Worm (Caenorhabditis elegans) whole organism, L4 larva: ENCODE results near the gene F08D12.12.

Source experiments
- F44E2.7 ChIP-seq: fragments of 200-800 bp; sonication (Bioruptor generic); IDR thresholded peaks from 2 replicates; pipeline ENCODE4 v2.1.2; 2022; ENCODE audit warnings: missing genetic modification characterization, missing compliant biosample characterization
- aha-1 ChIP-seq: fragments of 150-350 bp; peaks from one replicate; lab custom pipeline; 2014; ENCODE audit warnings: missing biosample characterization, missing genetic modification characterization
- ama-1 ChIP-seq: fragments of 150-350 bp; optimal IDR thresholded peaks from 2 replicates; lab custom pipeline; 2014; ENCODE audit warnings: inconsistent platforms, mixed read lengths
- arid-1 ChIP-seq: fragments of 200-800 bp; sonication (Bioruptor generic); conservative IDR thresholded peaks from 2 replicates; pipeline ENCODE4 v1.3.6; 2022; ENCODE audit warnings: missing genetic modification reagents, missing genetic modification characterization, missing compliant biosample characterization
- daf-16 ChIP-seq, 3 experiments: sonication (generic microtip); optimal IDR thresholded peaks; 2 replicates each; lab custom pipeline; 2016 to 2017; ENCODE audit warnings: missing genetic modification characterization in 3 of 3, missing genetic modification reagents in 3 of 3, mild to moderate bottlenecking in 2 of 3, missing compliant biosample characterization in 2 of 3, missing biosample characterization in 1 of 3, moderate library complexity in 1 of 3
- dmd-6 ChIP-seq: fragments of 200-800 bp; sonication (Bioruptor generic); IDR thresholded peaks from 2 replicates; pipeline ENCODE4 v1.3.6; 2022; ENCODE audit warnings: missing genetic modification reagents, missing genetic modification characterization, missing compliant biosample characterization
- dmd-8 ChIP-seq: fragments of 200-800 bp; sonication (Bioruptor generic); IDR thresholded peaks from 2 replicates; pipeline ENCODE4 v1.3.6; 2022; ENCODE audit warnings: missing genetic modification characterization, missing compliant biosample characterization
- dmd-9 ChIP-seq: fragments of 200-800 bp; sonication (Bioruptor generic); IDR thresholded peaks from 2 replicates; pipeline ENCODE4 v1.3.6; 2022; ENCODE audit warnings: missing genetic modification reagents, missing genetic modification characterization, missing compliant biosample characterization
- duxl-1 ChIP-seq: sonication (generic microtip); optimal IDR thresholded peaks from 2 replicates; lab custom pipeline; 2016; ENCODE audit warnings: mild to moderate bottlenecking, missing genetic modification characterization, moderate library complexity, missing compliant biosample characterization; ENCODE audit not compliant: poor library complexity
- dve-1 ChIP-seq: sonication (generic microtip); optimal IDR thresholded peaks from 2 replicates; lab custom pipeline; 2017; ENCODE audit warnings: antibody characterized with exemption, mild to moderate bottlenecking, missing genetic modification characterization, missing compliant biosample characterization; ENCODE audit not compliant: insufficient read depth
- egl-27 ChIP-seq: sonication (generic microtip); optimal IDR thresholded peaks from 3 replicates; lab custom pipeline; 2017; ENCODE audit warnings: missing biosample characterization, missing genetic modification reagents, missing genetic modification characterization
- fkh-10 ChIP-seq: fragments of 150-350 bp; optimal IDR thresholded peaks from 2 replicates; lab custom pipeline; 2014; ENCODE audit warnings: missing biosample characterization, missing genetic modification reagents, missing genetic modification characterization
- gei-8 ChIP-seq: fragments of 200-800 bp; sonication (Bioruptor generic); optimal IDR thresholded peaks from 2 replicates; lab custom pipeline; 2018; ENCODE audit warnings: mild to moderate bottlenecking, missing genetic modification characterization, missing compliant biosample characterization
- hlh-11 ChIP-seq: fragments of 200-800 bp; sonication (Bioruptor generic); optimal IDR thresholded peaks from 2 replicates; lab custom pipeline; 2018; ENCODE audit warnings: mild to moderate bottlenecking, missing genetic modification characterization, missing compliant biosample characterization
- hlh-30 ChIP-seq: sonication (generic microtip); optimal IDR thresholded peaks from 2 replicates; lab custom pipeline; 2017; ENCODE audit warnings: antibody characterized with exemption, mild to moderate bottlenecking, missing genetic modification characterization, missing compliant biosample characterization; ENCODE audit not compliant: insufficient read depth
- lim-7 ChIP-seq: fragments of 200-800 bp; sonication (Bioruptor generic); IDR thresholded peaks from 2 replicates; pipeline ENCODE4 v1.3.6; 2022; ENCODE audit warnings: missing genetic modification characterization, missing compliant biosample characterization
- lir-3 ChIP-seq: sonication (generic microtip); optimal IDR thresholded peaks from 2 replicates; lab custom pipeline; 2016; ENCODE audit warnings: mild to moderate bottlenecking, missing genetic modification characterization, missing compliant biosample characterization
- lsy-2 ChIP-seq, 2 experiments: fragments of 150-350 bp in 1 of 2; sonication (generic microtip) in 1 of 2; optimal IDR thresholded peaks; 2 replicates each; lab custom pipeline; 2014 to 2017; ENCODE audit warnings: missing biosample characterization in 2 of 2, missing genetic modification characterization in 2 of 2
- madf-5 ChIP-seq, 2 experiments: fragments of 200-800 bp; sonication (Bioruptor generic); IDR thresholded peaks; 2 replicates each; pipeline ENCODE4 v1.3.6; 2022; ENCODE audit warnings: missing compliant biosample characterization in 2 of 2, missing genetic modification characterization in 2 of 2
- mdt-29 ChIP-seq: fragments of 200-800 bp; sonication (Bioruptor generic); IDR thresholded peaks from 2 replicates; pipeline ENCODE4 v1.3.6; 2022; ENCODE audit warnings: missing genetic modification reagents, missing genetic modification characterization, missing compliant biosample characterization
- nhr-111 ChIP-seq: fragments of 200-800 bp; sonication (Bioruptor generic); optimal IDR thresholded peaks from 2 replicates; lab custom pipeline; 2018; ENCODE audit warnings: mild to moderate bottlenecking, missing genetic modification characterization, missing compliant biosample characterization
- nhr-237 ChIP-seq: sonication (generic microtip); optimal IDR thresholded peaks from 2 replicates; lab custom pipeline; 2017; ENCODE audit warnings: missing biosample characterization, missing genetic modification characterization
- nhr-25 ChIP-seq: sonication (generic microtip); optimal IDR thresholded peaks from 2 replicates; lab custom pipeline; 2017; ENCODE audit warnings: missing genetic modification characterization, mild to moderate bottlenecking, missing compliant biosample characterization, antibody characterized with exemption, moderate library complexity, borderline replicate concordance; ENCODE audit not compliant: insufficient read depth
- nhr-28 ChIP-seq: fragments of 150-350 bp; optimal IDR thresholded peaks from 2 replicates; lab custom pipeline; 2014; ENCODE audit warnings: missing biosample characterization, missing genetic modification characterization
- nhr-48 ChIP-seq: sonication (generic microtip); optimal IDR thresholded peaks from 2 replicates; lab custom pipeline; 2016; ENCODE audit warnings: mild to moderate bottlenecking, missing genetic modification characterization, missing compliant biosample characterization
- pha-4 ChIP-seq, 2 experiments: fragments of 150-350 bp in 1 of 2; fragments of 200-800 bp in 1 of 2; sonication (Bioruptor generic) in 1 of 2; IDR thresholded peaks in 1 of 2; optimal IDR thresholded peaks in 1 of 2; 2 replicates each; pipeline versions ENCODE4 v1.3.6 to Lab custom; 2014 to 2022; ENCODE audit warnings: missing genetic modification characterization in 2 of 2, missing genetic modification reagents in 2 of 2, missing biosample characterization in 1 of 2, missing compliant biosample characterization in 1 of 2
- php-3 ChIP-seq: fragments of 200-800 bp; sonication (Bioruptor generic); IDR thresholded peaks from 2 replicates; pipeline ENCODE4 v1.3.6; 2022; ENCODE audit warnings: missing genetic modification reagents, missing genetic modification characterization, missing compliant biosample characterization
- pqm-1 ChIP-seq: sonication (generic microtip); optimal IDR thresholded peaks from 2 replicates; lab custom pipeline; 2017; ENCODE audit warnings: missing biosample characterization, missing genetic modification characterization
- sdz-12 ChIP-seq: fragments of 200-800 bp; sonication (Bioruptor generic); optimal IDR thresholded peaks from 2 replicates; lab custom pipeline; 2018; ENCODE audit warnings: mild to moderate bottlenecking, missing genetic modification characterization, missing compliant biosample characterization
- set-16 ChIP-seq: fragments of 200-800 bp; sonication (Bioruptor generic); IDR thresholded peaks from 2 replicates; pipeline ENCODE4 v1.3.6; 2022; ENCODE audit warnings: missing genetic modification reagents, missing genetic modification characterization, missing compliant biosample characterization
- skn-1 ChIP-seq: fragments of 150-350 bp; optimal IDR thresholded peaks from 2 replicates; lab custom pipeline; 2014; ENCODE audit warnings: missing biosample characterization, missing genetic modification characterization
- snpc-1.2 ChIP-seq: fragments of 200-800 bp; sonication (Bioruptor generic); IDR thresholded peaks from 2 replicates; pipeline ENCODE4 v1.3.6; 2022; ENCODE audit warnings: missing genetic modification reagents, missing genetic modification characterization, missing compliant biosample characterization
- spr-1 ChIP-seq: sonication (generic microtip); optimal IDR thresholded peaks from 2 replicates; lab custom pipeline; 2016; ENCODE audit warnings: mild to moderate bottlenecking, missing genetic modification characterization, missing compliant biosample characterization
- tag-97 ChIP-seq: fragments of 200-800 bp; sonication (Bioruptor generic); IDR thresholded peaks from 2 replicates; pipeline ENCODE4 v1.3.6; 2022; ENCODE audit warnings: missing genetic modification characterization, missing compliant biosample characterization
- unc-62 ChIP-seq, 3 experiments: fragments of 150-350 bp in 1 of 3; sonication (generic microtip); optimal IDR thresholded peaks in 2 of 3; peaks in 1 of 3; 1 replicate in 1 of 3; 2 replicates in 2 of 3; lab custom pipeline; 2014 to 2017; ENCODE audit warnings: missing biosample characterization in 3 of 3, missing genetic modification characterization in 3 of 3, missing genetic modification reagents in 3 of 3, missing genotype in 1 of 3
- zfp-2 ChIP-seq: sonication (generic microtip); optimal IDR thresholded peaks from 2 replicates; lab custom pipeline; 2016; ENCODE audit warnings: mild to moderate bottlenecking, missing genetic modification characterization, missing compliant biosample characterization
- zip-11 ChIP-seq: fragments of 200-800 bp; sonication (Bioruptor generic); IDR thresholded peaks from 2 replicates; pipeline ENCODE4 v1.3.6; 2022; ENCODE audit warnings: missing genetic modification characterization, missing compliant biosample characterization

Gene F08D12.12

ce11 chrII:2831173-2831572 lies 44.3 kb upstream of the F08D12.12 start, which contains the start of gene K12H6.6:
K12H6.6 (minus strand) TSS chrII:2831233.
- TF ChIP-seq dmd-6 (GFP tag; lab: Robert Waterston, UW), result 0 out of 2 replicates have a peak, but pooled peaks have one; percentile 19
- peak; percentile 65 for TF ChIP-seq aha-1 (tag; lab: Kevin White, UChicago)
- TF ChIP-seq lir-3 (tag; lab: Kevin White, UChicago), result no peak
- no peak for TF ChIP-seq pqm-1 (tag; lab: Kevin White, UChicago)
- TF ChIP-seq dve-1 (tag; lab: Kevin White, UChicago), result peak; percentile 11
- no peak for TF ChIP-seq pha-4 (GFP tag; IDR thresholded peaks at IDR 0.05; lab: Robert Waterston, UW)
- TF ChIP-seq pha-4 (tag; optimal IDR thresholded peaks at IDR 0.05; lab: Kevin White, UChicago), result no peak
- TF ChIP-seq daf-16 (GFP tag; optimal IDR thresholded peaks at IDR 0.05; lab: Kevin White, UChicago), result no peak
- TF ChIP-seq daf-16 (tag; optimal IDR thresholded peaks at IDR 0.05; lab: Kevin White, UChicago), result peak; percentile 2
- peak; percentile 81 for TF ChIP-seq hlh-30 (tag; lab: Kevin White, UChicago)
- TF ChIP-seq hlh-11 (tag; lab: Kevin White, UChicago), result peak; percentile 29
- TF ChIP-seq nhr-28 (tag; lab: Kevin White, UChicago), result peak; percentile 17
- TF ChIP-seq lsy-2 (tag; optimal IDR thresholded peaks at IDR 0.05; lab: Kevin White, UChicago), result peak in 1 of 2 experiments; percentile 24

- TF ChIP-seq nhr-48 (tag; lab: Kevin White, UChicago) (no peak), arid-1 (GFP tag; lab: Robert Waterston, UW) (0 out of 2 replicates have a peak, but pooled peaks have one; percentile 19), lim-7 (GFP tag; lab: Robert Waterston, UW) (peak; percentile 35; the same call in 1 of the 2 replicates), dmd-8 (GFP tag; lab: Robert Waterston, UW) (0 out of 2 replicates have a peak, but pooled peaks have one; percentile 21), skn-1 (tag; lab: Kevin White, UChicago) (no peak), php-3 (GFP tag; lab: Robert Waterston, UW) (no peak), nhr-111 (GFP tag; lab: Kevin White, UChicago) (no peak), snpc-1.2 (GFP tag; lab: Robert Waterston, UW) (peak; percentile 40; the same call in 1 of the 2 replicates), zip-11 (GFP tag; lab: Robert Waterston, UW) (no peak), nhr-237 (tag; lab: Kevin White, UChicago) (no peak), F44E2.7 (GFP tag; lab: Robert Waterston, UW) (0 out of 2 replicates have a peak, but pooled peaks have one; percentile 53), madf-5 (GFP tag; IDR thresholded peaks at IDR 0.05; lab: Robert Waterston, UW) (no peak), tag-97 (GFP tag; lab: Robert Waterston, UW) (no peak), mdt-29 (GFP tag; lab: Robert Waterston, UW) (no peak)
Measured at ce11 chrII:2830144-2830543, 43.3 kb upstream of the F08D12.12 start.

ce11 chrII:2829482-2829881 lies 42.6 kb upstream of the F08D12.12 start:
- TF ChIP-seq unc-62 (GFP tag; optimal IDR thresholded peaks at IDR 0.05 in 1 of 2; lab: Kevin White, UChicago) (peak in 1 of 2 experiments; percentile 92), unc-62 (tag; optimal IDR thresholded peaks at IDR 0.05; lab: Kevin White, UChicago) (no peak), aha-1 (tag; lab: Kevin White, UChicago) (peak; percentile 26), egl-27 (tag; lab: Kevin White, UChicago) (no peak)

- TF ChIP-seq dmd-9 (GFP tag; lab: Robert Waterston, UW), result no peak
- TF ChIP-seq nhr-25 (tag; lab: Kevin White, UChicago), result no peak
- TF ChIP-seq ama-1 (lab: Kevin White, UChicago), result no peak
- TF ChIP-seq duxl-1, result peak; percentile 21
- TF ChIP-seq fkh-10 (GFP tag; lab: Kevin White, UChicago), result no peak
- peak; percentile 72 for TF ChIP-seq set-16 (GFP tag; lab: Robert Waterston, UW)
- no peak for TF ChIP-seq spr-1
- TF ChIP-seq sdz-12 (GFP tag; lab: Kevin White, UChicago), result peak; percentile 45
- TF ChIP-seq gei-8, result no peak
- no peak for TF ChIP-seq zfp-2 (tag; lab: Kevin White, UChicago)
- TF ChIP-seq madf-5 (GFP tag; IDR thresholded peaks at IDR 0.05; lab: Robert Waterston, UW), result no peak
- TF ChIP-seq, all 104 proteins: peak for 3
Measured at ce11 chrII:2827859-2828403, 41.0 kb upstream of the F08D12.12 start, which contains the start of gene K12H6.8. K12H6.8 (plus strand) TSS chrII:2827896.
